Worm (Caenorhabditis elegans): ENCODE results near the gene T26E4.18.

DNA sequence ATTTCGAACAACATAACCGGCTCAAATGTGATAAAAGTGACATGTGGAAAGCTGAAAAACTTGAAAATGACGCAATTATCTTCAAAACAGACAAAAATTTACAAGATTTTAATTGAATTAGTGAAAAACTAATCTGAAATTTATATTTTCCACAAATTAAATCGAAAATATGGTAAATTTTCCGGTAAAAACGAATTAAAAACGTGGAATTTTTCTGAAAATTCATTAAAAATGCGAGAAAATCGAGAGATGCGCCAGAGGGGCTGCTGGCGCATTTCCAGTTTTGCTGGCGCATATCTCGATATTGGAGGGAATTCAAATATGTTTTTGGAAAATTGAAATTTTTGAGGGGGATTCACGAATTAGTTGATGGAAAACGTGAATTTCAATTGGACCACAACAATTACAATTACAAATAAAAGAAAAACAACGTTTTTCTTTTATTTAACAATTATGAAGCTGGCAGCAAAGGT, 37.5 kb downstream of the T26E4.18 start, which contains the start of the genes haf-3 and F57A10.2:
- no peak for TF ChIP-seq ref-1 (GFP tag; conservative IDR thresholded peaks at IDR 0.05)
- no peak for TF ChIP-seq med-1 (GFP tag; optimal IDR thresholded peaks at IDR 0.05; ENCODE audit: insufficient read depth)
- TF ChIP-seq ztf-23 (GFP tag; IDR thresholded peaks at IDR 0.05): 0 out of 2 replicates have a peak, but pooled peaks have one; percentile 53
- 0 out of 2 replicates have a peak, but pooled peaks have one; percentile 54 for TF ChIP-seq klf-2 (GFP tag; conservative IDR thresholded peaks at IDR 0.05)

Measured in whole organism, midembryonic.